Fruit fly (Drosophila melanogaster) whole organism, prepupa: ENCODE results near the gene CG10973.

Source experiments
- Blimp-1 ChIP-seq: fragments of 200-800 bp; sonication (Bioruptor generic); optimal IDR thresholded peaks from 3 replicates; lab custom pipeline; 2017; ENCODE audit warnings: missing biosample characterization, missing genetic modification characterization, mild to moderate bottlenecking, moderate library complexity, missing genetic modification reagents
- CG10631 ChIP-seq: fragments of 200-800 bp; sonication (Bioruptor generic); optimal IDR thresholded peaks from 2 replicates; lab custom pipeline; 2016; ENCODE audit warnings: missing biosample characterization, missing genetic modification characterization
- CG11902 ChIP-seq: fragments of 200-800 bp; sonication (Bioruptor generic); optimal IDR thresholded peaks from 3 replicates; lab custom pipeline; 2016; ENCODE audit warnings: missing biosample characterization, missing genetic modification characterization
- CG16779 ChIP-seq: fragments of 200-800 bp; sonication (Bioruptor generic); optimal IDR thresholded peaks from 3 replicates; lab custom pipeline; 2017; ENCODE audit warnings: missing biosample characterization, mild to moderate bottlenecking, missing genetic modification characterization
- CG3032 ChIP-seq: fragments of 200-800 bp; optimal IDR thresholded peaks from 2 replicates; lab custom pipeline; 2019; ENCODE audit warnings: missing biosample characterization, mild to moderate bottlenecking, missing genetic modification characterization, moderate library complexity
- CG34406 ChIP-seq: fragments of 200-800 bp; sonication (Bioruptor generic); optimal IDR thresholded peaks from 3 replicates; lab custom pipeline; 2016; ENCODE audit warnings: missing biosample characterization, missing genetic modification characterization
- CG4318 ChIP-seq: fragments of 200-800 bp; sonication (Bioruptor generic); optimal IDR thresholded peaks from 3 replicates; lab custom pipeline; 2017; ENCODE audit warnings: missing biosample characterization, mild to moderate bottlenecking, missing genetic modification characterization
- CG6163 ChIP-seq: fragments of 200-800 bp; sonication (Bioruptor generic); IDR thresholded peaks from 3 replicates; pipeline ENCODE4 v1.3.6; 2022; ENCODE audit warnings: missing biosample characterization, missing genetic modification characterization
- CG6792 ChIP-seq: fragments of 200-800 bp; sonication (Bioruptor generic); optimal IDR thresholded peaks from 3 replicates; lab custom pipeline; 2016; ENCODE audit warnings: missing biosample characterization, missing genetic modification characterization
- Ets21C ChIP-seq: fragments of 200-800 bp; sonication (Bioruptor generic); optimal IDR thresholded peaks from 3 replicates; lab custom pipeline; 2016; ENCODE audit warnings: missing biosample characterization, missing genetic modification characterization
- Gug ChIP-seq: fragments of 200-800 bp; sonication (Bioruptor generic); IDR thresholded peaks from 2 replicates; pipeline ENCODE4 v1.3.6; 2022; ENCODE audit warnings: missing biosample characterization, missing genetic modification characterization
- Lpt ChIP-seq: fragments of 200-800 bp; sonication (Bioruptor generic); optimal IDR thresholded peaks from 3 replicates; lab custom pipeline; 2016; ENCODE audit warnings: missing biosample characterization, missing genetic modification characterization
- OdsH ChIP-seq: fragments of 200-800 bp; sonication (Bioruptor generic); optimal IDR thresholded peaks from 3 replicates; lab custom pipeline; 2016; ENCODE audit warnings: missing biosample characterization, missing genetic modification characterization
- acj6 ChIP-seq: fragments of 200-800 bp; sonication (Bioruptor generic); optimal IDR thresholded peaks from 3 replicates; lab custom pipeline; 2016; ENCODE audit warnings: missing biosample characterization, missing genetic modification characterization

dm6 chr3L:12804035-12804729, 49.6 kb upstream of the CG10973 start:
- no peak for TF ChIP-seq OdsH
- TF ChIP-seq CG4318 (GFP tag; lab: Kevin White, UChicago): no peak
- TF ChIP-seq Ets21C (GFP tag; lab: Kevin White, UChicago): no peak
- TF ChIP-seq CG6163 (GFP tag; lab: Robert Waterston, UW): peak; percentile 44; the same call in 2 of the 3 replicates
- no peak for TF ChIP-seq CG16779 (tag; lab: Kevin White, UChicago)
- TF ChIP-seq Gug: no peak
- no peak for TF ChIP-seq CG11902 (GFP tag; lab: Kevin White, UChicago)
- TF ChIP-seq CG34406: no peak
- TF ChIP-seq CG10631 (GFP tag; lab: Kevin White, UChicago): no peak
- TF ChIP-seq Lpt (GFP tag; lab: Kevin White, UChicago): no peak
- TF ChIP-seq CG3032: no peak
- TF ChIP-seq Blimp-1 (GFP tag; lab: Kevin White, UChicago): no peak
- TF ChIP-seq CG6792: no peak
- no peak for TF ChIP-seq acj6 (GFP tag; lab: Kevin White, UChicago)
